Worm (Caenorhabditis elegans): ENCODE results near the gene F35C8.8.

F35C8.8 gene

DNA sequence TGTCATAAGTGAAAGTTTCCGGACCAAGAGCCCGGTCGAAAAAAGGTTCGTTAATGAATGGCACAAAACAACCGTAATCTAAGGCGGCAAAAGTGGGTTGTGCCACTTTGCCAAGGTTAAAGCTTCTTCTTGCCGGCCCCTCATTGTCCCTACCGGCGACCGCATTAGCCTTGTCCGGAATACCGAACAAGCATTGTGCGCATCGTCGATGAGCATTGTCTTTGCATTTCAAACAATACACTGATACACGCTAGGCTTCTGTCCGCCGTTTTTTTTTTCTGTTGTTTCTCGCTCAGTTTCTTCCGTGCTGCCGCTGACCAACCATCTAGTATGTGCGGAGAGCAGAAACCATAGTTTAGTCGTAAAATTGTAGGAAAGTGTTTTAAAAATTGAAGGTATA is 24.9 kb upstream of the F35C8.8 start, which contains the start of gene C03F11.2:
Gene C03F11.2 (minus strand): TSS at position 101 of the 400 bp plus-strand sequence.
- TF ChIP-seq daf-16 (GFP tag; optimal IDR thresholded peaks at IDR 0.05) (no peak), daf-16 (tag; optimal IDR thresholded peaks at IDR 0.05) (peak; percentile 14), nhr-28 (tag; optimal IDR thresholded peaks at IDR 0.05) (peak; percentile 38), pqm-1 (tag; optimal IDR thresholded peaks at IDR 0.05) (peak; percentile 38), tra-1 (GFP tag; IDR thresholded peaks at IDR 0.05) (no peak)

DNA sequence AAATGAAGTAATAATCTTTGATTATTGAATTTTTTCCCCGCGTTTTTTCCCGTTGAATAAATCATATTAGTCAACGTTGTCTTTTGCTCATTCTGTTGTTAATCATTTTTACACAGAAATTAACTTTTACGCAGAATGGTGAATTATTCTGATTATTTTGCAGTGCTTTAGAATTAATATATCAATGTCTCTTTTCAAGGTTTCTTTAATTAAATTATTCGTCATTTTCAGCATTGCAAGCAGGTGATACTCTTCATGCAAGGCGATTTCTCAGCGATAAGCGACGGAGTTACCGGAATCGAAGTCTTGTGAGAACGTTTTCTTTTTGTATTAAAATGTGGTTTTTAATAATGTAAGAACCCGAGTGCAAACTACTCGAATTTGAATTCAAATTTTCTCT is 15.2 kb upstream of the F35C8.8 start:
- TF ChIP-seq rbr-2 (tag; optimal IDR thresholded peaks at IDR 0.05) = no peak
- TF ChIP-seq madf-5 (GFP tag; IDR thresholded peaks at IDR 0.05) = no peak
- no peak for TF ChIP-seq ceh-28 (tag; optimal IDR thresholded peaks at IDR 0.05)
- no peak for TF ChIP-seq attf-4 (tag; optimal IDR thresholded peaks at IDR 0.05)
- no peak for TF ChIP-seq nhr-48 (tag; optimal IDR thresholded peaks at IDR 0.05)

DNA sequence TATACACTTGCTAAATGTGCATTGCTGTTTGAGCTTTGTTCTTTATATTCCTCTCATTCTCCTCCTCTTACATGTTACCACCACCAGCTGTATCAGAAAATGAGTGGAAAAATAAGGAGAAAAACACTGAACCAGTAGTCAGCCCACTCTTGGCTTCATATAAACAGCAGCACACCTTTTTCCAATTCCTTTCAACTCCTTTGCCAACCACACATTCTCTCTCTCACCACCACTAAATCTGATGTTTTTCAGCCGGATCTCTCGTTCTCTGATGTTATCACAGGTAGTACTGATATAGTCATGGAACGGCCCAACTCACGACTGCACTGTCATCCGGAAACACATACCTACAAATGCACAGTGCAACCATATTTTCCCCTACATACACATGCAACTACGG is 14.1 kb upstream of the F35C8.8 start, which contains the start of gene kcnl-3:
Gene kcnl-3 (plus strand): TSS at position 301 of the 400 bp plus-strand sequence.
- TF ChIP-seq aha-1 (tag) = peak; percentile 15
- no peak for TF ChIP-seq dmd-8 (GFP tag; IDR thresholded peaks at IDR 0.05)

DNA sequence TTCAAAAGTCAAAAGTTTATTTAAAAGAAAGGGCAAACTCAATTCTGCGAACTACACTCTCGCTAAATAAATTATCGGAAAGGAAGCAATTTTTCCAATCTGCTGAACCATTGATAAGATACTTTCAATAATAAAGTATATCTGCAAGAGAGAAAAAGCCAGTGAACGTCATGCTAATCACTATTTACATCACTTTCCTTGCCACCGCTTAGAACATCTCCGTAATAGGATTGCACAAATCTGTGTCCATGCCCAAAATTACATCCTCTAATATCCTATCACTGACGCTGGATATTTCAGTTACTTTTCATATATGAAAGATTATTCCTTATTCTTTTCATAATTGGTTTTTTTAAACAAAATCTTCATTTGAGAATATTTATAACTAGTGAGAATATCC is 10.3 kb upstream of the F35C8.8 start:
- TF ChIP-seq unc-62 (GFP tag; optimal IDR thresholded peaks at IDR 0.05 in 1 of 2) = peak in 1 of 2 experiments; percentile 87
- TF ChIP-seq unc-62 (tag; optimal IDR thresholded peaks at IDR 0.05) = no peak
- no peak for TF ChIP-seq ctbp-1 (GFP tag; IDR thresholded peaks at IDR 0.05)

DNA sequence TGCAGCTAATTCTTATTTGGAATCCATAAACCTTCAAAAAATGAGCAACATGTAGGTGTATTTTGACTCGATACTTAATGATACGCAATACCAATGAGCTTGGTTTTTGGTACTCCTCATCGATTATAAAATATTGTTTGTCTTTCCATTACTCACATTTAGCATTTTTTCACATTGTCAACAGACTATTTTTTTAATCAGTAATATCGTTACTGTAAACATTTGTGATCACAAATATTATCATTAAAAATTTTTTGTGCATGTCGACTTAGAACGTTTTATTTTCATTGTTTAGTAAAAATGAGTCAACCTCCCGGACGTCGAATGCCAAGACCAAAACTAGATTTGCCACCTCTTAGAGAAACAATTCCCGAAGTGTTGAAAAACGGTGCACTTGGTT is 4.9 kb upstream of the F35C8.8 start, which contains the start of gene sek-5:
Gene sek-5 (plus strand): TSS at position 301 of the 400 bp plus-strand sequence.
- no peak for TF ChIP-seq T26A8.4 (GFP tag; IDR thresholded peaks at IDR 0.05)
- TF ChIP-seq ceh-20 (GFP tag; IDR thresholded peaks at IDR 0.05) = no peak
- TF ChIP-seq ceh-82 (tag; optimal IDR thresholded peaks at IDR 0.05) = no peak
- TF ChIP-seq hif-1 (tag; optimal IDR thresholded peaks at IDR 0.05) = no peak
- no peak for TF ChIP-seq lin-38 (GFP tag; IDR thresholded peaks at IDR 0.05)
- no peak for TF ChIP-seq fkh-10 (GFP tag; optimal IDR thresholded peaks at IDR 0.05)
- no peak for TF ChIP-seq jun-1 (tag; optimal IDR thresholded peaks at IDR 0.05)
- TF ChIP-seq R02D3.7 (tag; optimal IDR thresholded peaks at IDR 0.05) = no peak
- TF ChIP-seq saeg-2 (GFP tag; IDR thresholded peaks at IDR 0.05) = no peak
- no peak for TF ChIP-seq hmg-1.1 (GFP tag; IDR thresholded peaks at IDR 0.05)
- TF ChIP-seq lin-13 (GFP tag; optimal IDR thresholded peaks at IDR 0.05) = no peak
- TF ChIP-seq ceh-62 (tag; optimal IDR thresholded peaks at IDR 0.05) = no peak

DNA sequence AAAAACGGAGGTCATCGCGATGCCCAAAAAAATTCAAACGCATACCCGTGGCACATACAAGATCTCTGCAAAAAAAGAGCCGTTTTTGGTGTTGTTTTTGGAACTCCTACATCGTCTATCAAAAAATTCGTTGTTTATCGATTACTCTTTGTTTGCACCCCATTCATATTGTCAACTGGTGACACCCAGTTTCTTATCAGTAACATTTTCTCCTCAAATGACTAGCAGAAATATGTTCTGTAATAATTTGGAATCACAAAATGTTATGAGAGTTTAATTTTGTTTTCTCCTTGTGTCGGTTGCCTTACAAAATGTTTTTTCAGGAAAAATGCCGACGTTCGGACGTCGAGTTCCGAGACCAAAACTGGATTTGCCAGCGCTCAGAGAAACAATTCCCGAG is 2.3 kb upstream of the F35C8.8 start, which contains the start of gene sek-4:
Gene sek-4 (plus strand): TSS at position 318 of the 400 bp plus-strand sequence.
- TF ChIP-seq nhr-76 (tag; optimal IDR thresholded peaks at IDR 0.05) = no peak
- TF ChIP-seq daf-16 (GFP tag; optimal IDR thresholded peaks at IDR 0.05) = no peak
- peak; percentile 91 for TF ChIP-seq daf-16 (tag; optimal IDR thresholded peaks at IDR 0.05)
- TF ChIP-seq egl-27 (tag; optimal IDR thresholded peaks at IDR 0.05) = no peak
- TF ChIP-seq pqm-1 (tag; optimal IDR thresholded peaks at IDR 0.05) = peak; percentile 52
- peak; percentile 33; the same call in 1 of the 2 replicates for TF ChIP-seq dmd-6 (GFP tag; IDR thresholded peaks at IDR 0.05)
- TF ChIP-seq nhr-28 (tag; optimal IDR thresholded peaks at IDR 0.05) = peak; percentile 45

DNA sequence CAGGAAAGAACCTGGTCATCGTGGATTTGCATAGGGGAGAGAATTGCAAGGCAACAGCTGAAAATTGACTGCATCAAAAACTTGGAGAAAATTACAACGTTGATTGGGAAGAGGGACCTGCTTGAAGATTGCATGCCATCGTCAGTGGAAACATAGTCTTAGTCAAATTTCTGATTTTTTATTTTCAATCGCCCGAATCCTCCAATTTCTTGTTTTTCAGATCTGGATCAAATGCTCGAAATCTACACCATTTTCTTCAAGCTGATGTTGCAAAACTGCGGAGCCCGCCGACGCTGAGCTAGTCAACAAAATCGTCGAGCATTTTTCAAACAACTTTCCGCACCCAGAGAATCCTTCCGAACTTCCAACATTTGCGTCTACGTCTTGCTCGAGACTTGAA is 1.2 kb upstream of the F35C8.8 start:
- no peak for TF ChIP-seq R02D3.7 (tag; optimal IDR thresholded peaks at IDR 0.05)
- no peak for TF ChIP-seq skn-1 (tag; optimal IDR thresholded peaks at IDR 0.05)
- TF ChIP-seq unc-62 (GFP tag; optimal IDR thresholded peaks at IDR 0.05 in 1 of 2) = peak in 1 of 2 experiments; percentile 95
- TF ChIP-seq unc-62 (tag; optimal IDR thresholded peaks at IDR 0.05) = no peak
- TF ChIP-seq daf-8 (GFP tag; IDR thresholded peaks at IDR 0.05) = no peak

Data from whole organism, L4 larva.